Worm (Caenorhabditis elegans) whole organism, L2 larva: ENCODE data around the gene pepm-1.

Experiments
- R02D3.7 ChIP-seq: fragments of 150-350 bp; optimal IDR thresholded peaks from 2 replicates; lab custom pipeline; 2014; ENCODE audit warnings: missing biosample characterization, missing genetic modification characterization
- aly-2 ChIP-seq: fragments of 150-350 bp; optimal IDR thresholded peaks from 2 replicates; lab custom pipeline; 2014; ENCODE audit warnings: missing biosample characterization, missing genetic modification characterization
- crh-2 ChIP-seq: sonication (generic microtip); optimal IDR thresholded peaks from 2 replicates; lab custom pipeline; 2017; ENCODE audit warnings: missing biosample characterization, missing genetic modification characterization
- dmd-4 ChIP-seq: sonication (generic microtip); optimal IDR thresholded peaks from 2 replicates; lab custom pipeline; 2017; ENCODE audit warnings: missing biosample characterization, missing genetic modification characterization
- egl-27 ChIP-seq: sonication (generic microtip); optimal IDR thresholded peaks from 3 replicates; lab custom pipeline; 2017; ENCODE audit warnings: missing biosample characterization, missing genetic modification reagents, missing genetic modification characterization
- elt-1 ChIP-seq: fragments of 150-350 bp; optimal IDR thresholded peaks from 2 replicates; lab custom pipeline; 2014; ENCODE audit warnings: missing biosample characterization, missing genetic modification characterization
- elt-3 ChIP-seq: sonication (generic microtip); optimal IDR thresholded peaks from 2 replicates; lab custom pipeline; 2017; ENCODE audit warnings: missing biosample characterization, missing genetic modification characterization
- fos-1 ChIP-seq: fragments of 150-350 bp; optimal IDR thresholded peaks from 2 replicates; lab custom pipeline; 2014; ENCODE audit warnings: missing biosample characterization, missing genetic modification characterization
- gmeb-1 ChIP-seq: fragments of 150-350 bp; optimal IDR thresholded peaks from 2 replicates; lab custom pipeline; 2014; ENCODE audit warnings: missing biosample characterization, missing genetic modification characterization
- lin-11 ChIP-seq: fragments of 150-350 bp; sonication (generic microtip); optimal IDR thresholded peaks from 2 replicates; lab custom pipeline; 2014; ENCODE audit warnings: missing biosample characterization, missing genetic modification characterization, inconsistent platforms, mixed read lengths
- lin-13 ChIP-seq: fragments of 150-350 bp; optimal IDR thresholded peaks from 2 replicates; lab custom pipeline; 2014; ENCODE audit warnings: missing biosample characterization, missing genetic modification reagents, missing genetic modification characterization
- mdl-1 ChIP-seq, 2 experiments: fragments of 150-350 bp in 1 of 2; sonication (generic microtip) in 1 of 2; optimal IDR thresholded peaks; 2 replicates each; lab custom pipeline; 2017; ENCODE audit warnings: missing biosample characterization in 2 of 2, missing genetic modification characterization in 2 of 2
- nhr-10 ChIP-seq: sonication (generic microtip); optimal IDR thresholded peaks from 2 replicates; lab custom pipeline; 2017; ENCODE audit warnings: missing biosample characterization, missing genetic modification characterization
- nhr-11 ChIP-seq: fragments of 150-350 bp; optimal IDR thresholded peaks from 2 replicates; lab custom pipeline; 2014; ENCODE audit warnings: missing biosample characterization, missing genetic modification characterization
- nhr-12 ChIP-seq: fragments of 150-350 bp; optimal IDR thresholded peaks from 2 replicates; lab custom pipeline; 2014; ENCODE audit warnings: missing biosample characterization, missing genetic modification characterization
- nhr-129 ChIP-seq: fragments of 150-350 bp; optimal IDR thresholded peaks from 2 replicates; lab custom pipeline; 2014; ENCODE audit warnings: missing biosample characterization, missing genetic modification characterization
- nhr-21 ChIP-seq: fragments of 150-350 bp; optimal IDR thresholded peaks from 2 replicates; lab custom pipeline; 2014; ENCODE audit warnings: missing biosample characterization, missing genetic modification characterization
- nhr-25 ChIP-seq: fragments of 150-350 bp; sonication (generic microtip); optimal IDR thresholded peaks from 3 replicates; lab custom pipeline; 2014; ENCODE audit warnings: missing biosample characterization, missing genetic modification characterization
- nhr-6 ChIP-seq: fragments of 150-350 bp; optimal IDR thresholded peaks from 2 replicates; lab custom pipeline; 2014; ENCODE audit warnings: missing biosample characterization, missing genetic modification characterization
- peb-1 ChIP-seq: fragments of 150-350 bp; optimal IDR thresholded peaks from 2 replicates; lab custom pipeline; 2014; ENCODE audit warnings: missing biosample characterization, missing genetic modification characterization
- sem-4 ChIP-seq: fragments of 150-350 bp; optimal IDR thresholded peaks from 2 replicates; lab custom pipeline; 2014; ENCODE audit warnings: missing biosample characterization, missing genetic modification reagents, missing genetic modification characterization
- sma-3 ChIP-seq: sonication (generic microtip); optimal IDR thresholded peaks from 2 replicates; lab custom pipeline; 2016; ENCODE audit warnings: missing genetic modification reagents, missing genetic modification characterization, missing compliant biosample characterization
- sma-9 ChIP-seq, 2 experiments: fragments of 150-350 bp in 1 of 2; sonication (generic microtip) in 1 of 2; optimal IDR thresholded peaks; 2 replicates each; lab custom pipeline; 2014 to 2016; ENCODE audit warnings: missing genetic modification characterization in 2 of 2, mild to moderate bottlenecking in 1 of 2, missing biosample characterization in 1 of 2, missing compliant biosample characterization in 1 of 2, missing genetic modification reagents in 1 of 2, moderate library complexity in 1 of 2
- snpc-4 ChIP-seq: fragments of 150-350 bp; optimal IDR thresholded peaks from 2 replicates; lab custom pipeline; 2014; ENCODE audit warnings: missing biosample characterization, missing genetic modification characterization
- unc-39 ChIP-seq: fragments of 150-350 bp; optimal IDR thresholded peaks from 2 replicates; lab custom pipeline; 2014; ENCODE audit warnings: missing biosample characterization, missing genetic modification characterization
- unc-55 ChIP-seq: fragments of 150-350 bp; sonication (generic microtip); optimal IDR thresholded peaks from 3 replicates; lab custom pipeline; 2014; ENCODE audit warnings: missing biosample characterization, missing genetic modification reagents, missing genetic modification characterization
- unc-62 ChIP-seq: fragments of 150-350 bp; optimal IDR thresholded peaks from 2 replicates; lab custom pipeline; 2014; ENCODE audit warnings: missing biosample characterization, missing genetic modification reagents, missing genetic modification characterization
- ztf-4 ChIP-seq: fragments of 150-350 bp; optimal IDR thresholded peaks from 2 replicates; lab custom pipeline; 2014; ENCODE audit warnings: missing biosample characterization, missing genetic modification characterization

Gene pepm-1

DNA sequence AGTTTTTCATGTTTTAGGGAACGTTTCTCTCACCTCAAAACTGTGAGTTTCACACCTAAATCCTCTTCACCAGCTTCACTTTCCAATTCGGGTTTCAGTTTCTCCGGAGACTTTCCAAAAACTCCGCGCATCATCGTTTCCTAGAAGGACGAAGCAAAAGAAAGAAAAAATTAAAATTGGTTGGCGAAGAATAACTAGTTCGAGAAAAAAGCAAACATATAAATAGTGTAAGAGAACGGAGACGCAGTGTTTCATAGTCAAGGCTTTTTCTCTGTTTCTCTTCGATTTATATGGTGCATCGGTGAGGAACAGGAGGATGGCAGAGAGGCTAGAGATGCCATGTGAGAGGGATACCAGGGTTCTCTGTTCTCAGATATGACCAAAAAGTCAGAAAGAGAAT is 6.2 kb upstream of the pepm-1 start, which contains the start of gene F47B8.3 (continued):
- TF ChIP-seq nhr-11 (tag; lab: Kevin White, UChicago), result no peak
- TF ChIP-seq nhr-6, result no peak
- TF ChIP-seq snpc-4 (tag; lab: Kevin White, UChicago), result peak; percentile 46
- TF ChIP-seq sma-9 (GFP tag; optimal IDR thresholded peaks at IDR 0.05; lab: Kevin White, UChicago), result peak; percentile 27
- TF ChIP-seq sma-9 (tag; optimal IDR thresholded peaks at IDR 0.05; lab: Kevin White, UChicago), result no peak
- TF ChIP-seq fos-1 (tag; lab: Kevin White, UChicago), result peak; percentile 1
- TF ChIP-seq nhr-12 (tag; lab: Kevin White, UChicago), result no peak
- TF ChIP-seq aly-2 (tag; lab: Kevin White, UChicago), result no peak
- TF ChIP-seq elt-1 (tag; lab: Kevin White, UChicago), result no peak
- no peak for TF ChIP-seq nhr-21 (tag; lab: Kevin White, UChicago)
- no peak for TF ChIP-seq R02D3.7 (tag; lab: Kevin White, UChicago)
- peak; percentile 56 for TF ChIP-seq crh-2 (tag; lab: Kevin White, UChicago)
- peak; percentile 23 for TF ChIP-seq gmeb-1 (tag; lab: Kevin White, UChicago)
- peak; percentile 25 for TF ChIP-seq sem-4 (tag; lab: Kevin White, UChicago)
- TF ChIP-seq nhr-25 (tag; lab: Kevin White, UChicago), result peak; percentile 1
- TF ChIP-seq nhr-10 (tag; lab: Kevin White, UChicago), result no peak
- TF ChIP-seq lin-13, result peak; percentile 25
- TF ChIP-seq sma-3 (GFP tag; lab: Kevin White, UChicago), result no peak
- no peak for TF ChIP-seq lin-11 (tag; lab: Kevin White, UChicago)
- TF ChIP-seq unc-62 (GFP tag; lab: Kevin White, UChicago), result no peak
- TF ChIP-seq unc-39 (tag; lab: Kevin White, UChicago), result no peak
- TF ChIP-seq nhr-129 (tag; lab: Kevin White, UChicago), result peak; percentile 65
- no peak for TF ChIP-seq ztf-4

ce11 chrV:14324502-14325467 is 4.1 kb upstream of the pepm-1 start, which contains the start of the genes F47B8.4 and F47B8.18:
Gene F47B8.4, minus strand, starts transcription at chrV:14324673.
Gene F47B8.18, minus strand, starts transcription at chrV:14325464.
- TF ChIP-seq dmd-4 (tag; lab: Kevin White, UChicago), result no peak
- TF ChIP-seq elt-3 (tag; lab: Kevin White, UChicago), result no peak
- no peak for TF ChIP-seq lin-11 (tag; lab: Kevin White, UChicago)
- no peak for TF ChIP-seq gmeb-1 (tag; lab: Kevin White, UChicago)
- no peak for TF ChIP-seq egl-27 (tag; lab: Kevin White, UChicago)
- peak; percentile 26 for TF ChIP-seq fos-1 (tag; lab: Kevin White, UChicago)

DNA sequence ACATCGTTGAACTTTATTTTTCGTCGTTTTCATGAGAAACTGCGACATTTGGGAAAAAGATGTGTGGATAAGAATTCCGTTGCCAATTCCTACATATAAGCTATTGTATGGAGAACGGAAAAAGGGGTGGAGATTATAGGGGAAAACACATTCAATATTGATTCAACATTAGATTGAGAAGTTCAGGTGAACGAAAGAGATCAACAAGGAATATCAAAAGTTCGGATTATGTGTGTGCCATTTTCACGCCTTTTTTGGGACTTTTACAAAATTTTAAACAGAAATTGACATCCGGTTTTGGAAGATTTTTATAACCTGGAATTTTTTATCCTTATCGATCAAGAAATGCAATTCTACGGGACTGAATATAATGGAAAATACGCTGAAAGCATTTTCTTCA is 1.1 kb upstream of the pepm-1 start, which contains the start of gene F47B8.5:
Gene F47B8.5 (minus strand): TSS at position 101 of the 400 bp plus-strand sequence.
- no peak for TF ChIP-seq nhr-11 (tag; lab: Kevin White, UChicago)
- TF ChIP-seq ztf-4, result no peak
- TF ChIP-seq nhr-21 (tag; lab: Kevin White, UChicago), result no peak
- TF ChIP-seq sem-4 (tag; lab: Kevin White, UChicago), result no peak

- TF ChIP-seq unc-55 (no peak), nhr-25 (tag; lab: Kevin White, UChicago) (peak; percentile 30)
- TF ChIP-seq, all 48 proteins: peak for 1
Observed at ce11 chrV:14331477-14331876, 2.6 kb downstream of the pepm-1 start, which contains the start of gene F47B8.8. Gene F47B8.8, plus strand, starts transcription at chrV:14331733.

ce11 chrV:14333116-14333515 is 4.2 kb downstream of the pepm-1 start, which contains the start of gene srm-4:
Gene srm-4, plus strand, starts transcription at chrV:14333416.
- TF ChIP-seq nhr-10 (tag; lab: Kevin White, UChicago), result no peak
- TF ChIP-seq fos-1 (tag; lab: Kevin White, UChicago), result no peak
- no peak for TF ChIP-seq egl-27 (tag; lab: Kevin White, UChicago)
- no peak for TF ChIP-seq peb-1 (tag; lab: Kevin White, UChicago)
- TF ChIP-seq lin-11 (tag; lab: Kevin White, UChicago), result no peak
- no peak for TF ChIP-seq unc-62 (GFP tag; lab: Kevin White, UChicago)
- TF ChIP-seq ztf-4, result no peak
- no peak for TF ChIP-seq mdl-1 (tag; optimal IDR thresholded peaks at IDR 0.05; lab: Kevin White, UChicago)
